Fruit fly (Drosophila melanogaster) whole organism, adult: ENCODE data around the gene tal-1A.

ENCODE experiments used
- CG11617 ChIP-seq: fragments of 200-800 bp; sonication (Bioruptor generic); optimal IDR thresholded peaks from 2 replicates; lab custom pipeline; 2017; ENCODE audit warnings: mild to moderate bottlenecking, missing biosample characterization, missing genetic modification reagents, missing genetic modification characterization
- CG12768 ChIP-seq: fragments of 200-800 bp; sonication (Bioruptor generic); optimal IDR thresholded peaks from 2 replicates; lab custom pipeline; 2017; ENCODE audit warnings: missing biosample characterization, missing genetic modification characterization, mild to moderate bottlenecking, moderate library complexity, missing genetic modification reagents
- CG14711 ChIP-seq: fragments of 200-800 bp; sonication (Bioruptor generic); optimal IDR thresholded peaks from 2 replicates; lab custom pipeline; 2018; ENCODE audit warnings: missing biosample characterization, mild to moderate bottlenecking, missing genetic modification characterization, moderate library complexity
- CG1620 ChIP-seq: fragments of 200-800 bp; sonication (Bioruptor generic); optimal IDR thresholded peaks from 2 replicates; lab custom pipeline; 2016; ENCODE audit warnings: missing biosample characterization, missing genetic modification characterization
- CG33017 ChIP-seq: fragments of 200-800 bp; sonication (Bioruptor generic); optimal IDR thresholded peaks from 2 replicates; lab custom pipeline; 2018; ENCODE audit warnings: missing biosample characterization, mild to moderate bottlenecking, missing genetic modification characterization, moderate library complexity
- CG5204 ChIP-seq: fragments of 200-800 bp; sonication (Bioruptor generic); optimal IDR thresholded peaks from 2 replicates; lab custom pipeline; 2016; ENCODE audit warnings: missing biosample characterization, missing genetic modification characterization
- CG7045 ChIP-seq: fragments of 200-800 bp; sonication (Bioruptor generic); optimal IDR thresholded peaks from 2 replicates; lab custom pipeline; 2017; ENCODE audit warnings: missing biosample characterization, mild to moderate bottlenecking, missing genetic modification characterization
- CG7101 ChIP-seq: fragments of 200-800 bp; sonication (Bioruptor generic); optimal IDR thresholded peaks from 2 replicates; lab custom pipeline; 2018; ENCODE audit warnings: missing biosample characterization, mild to moderate bottlenecking, missing genetic modification characterization, moderate library complexity
- Clk ChIP-seq: fragments of 200-800 bp; sonication (Bioruptor generic); optimal IDR thresholded peaks from 2 replicates; lab custom pipeline; 2017; ENCODE audit warnings: missing biosample characterization, missing genetic modification characterization
- Crg-1 ChIP-seq: fragments of 200-800 bp; sonication (Bioruptor generic); optimal IDR thresholded peaks from 2 replicates; lab custom pipeline; 2016; ENCODE audit warnings: missing biosample characterization, missing genetic modification characterization
- Hr96 ChIP-seq: fragments of 200-800 bp; sonication (Bioruptor generic); optimal IDR thresholded peaks from 2 replicates; lab custom pipeline; 2016; ENCODE audit warnings: missing biosample characterization, missing genetic modification characterization
- Mnt ChIP-seq: fragments of 200-800 bp; sonication (Bioruptor generic); optimal IDR thresholded peaks from 2 replicates; lab custom pipeline; 2016; ENCODE audit warnings: missing biosample characterization, mild to moderate bottlenecking, missing genetic modification characterization
- bab1 ChIP-seq: fragments of 200-800 bp; sonication (Bioruptor generic); optimal IDR thresholded peaks from 3 replicates; lab custom pipeline; 2019; ENCODE audit warnings: missing biosample characterization, mild to moderate bottlenecking, missing genetic modification characterization, moderate library complexity
- cic ChIP-seq: fragments of 200-800 bp; sonication (Bioruptor generic); optimal IDR thresholded peaks from 2 replicates; lab custom pipeline; 2017; ENCODE audit warnings: missing biosample characterization, mild to moderate bottlenecking, missing genetic modification characterization, moderate library complexity
- cnc ChIP-seq, 2 experiments: fragments of >200 bp; optimal IDR thresholded peaks; 2 replicates each; lab custom pipeline; 2017
- kay ChIP-seq: fragments of 200-800 bp; sonication (Bioruptor generic); peaks from one replicate; lab custom pipeline; 2016; ENCODE audit warnings: missing biosample characterization, missing genetic modification characterization, borderline replicate concordance
- ovo ChIP-seq: fragments of 200-800 bp; sonication (Bioruptor generic); optimal IDR thresholded peaks from 2 replicates; lab custom pipeline; 2016; ENCODE audit warnings: missing biosample characterization, missing genetic modification characterization
- pad ChIP-seq: fragments of 200-800 bp; sonication (Bioruptor generic); optimal IDR thresholded peaks from 3 replicates; lab custom pipeline; 2017; ENCODE audit warnings: missing biosample characterization, missing genetic modification characterization, mild to moderate bottlenecking, moderate library complexity, missing genetic modification reagents
- tj ChIP-seq: fragments of 200-800 bp; sonication (Bioruptor generic); optimal IDR thresholded peaks from 3 replicates; lab custom pipeline; 2017; ENCODE audit warnings: missing biosample characterization, mild to moderate bottlenecking, missing genetic modification characterization, moderate library complexity
- toe ChIP-seq: fragments of 200-800 bp; sonication (Bioruptor generic); optimal IDR thresholded peaks from 2 replicates; lab custom pipeline; 2016; ENCODE audit warnings: missing biosample characterization, missing genetic modification characterization

Gene tal-1A

dm6 chr3R:13803892-13804710 is 8.8 kb upstream of the tal-1A start:
- TF ChIP-seq CG7101 (tag; lab: Kevin White, UChicago), result no peak
- peak; percentile 22 for TF ChIP-seq CG12768 (GFP tag; lab: Kevin White, UChicago)
- TF ChIP-seq CG33017, result peak; percentile 4
- peak; percentile 29 for TF ChIP-seq CG7045 (GFP tag; lab: Kevin White, UChicago)
- TF ChIP-seq Mnt (GFP tag; lab: Kevin White, UChicago), result no peak
- no peak for TF ChIP-seq cic

DNA sequence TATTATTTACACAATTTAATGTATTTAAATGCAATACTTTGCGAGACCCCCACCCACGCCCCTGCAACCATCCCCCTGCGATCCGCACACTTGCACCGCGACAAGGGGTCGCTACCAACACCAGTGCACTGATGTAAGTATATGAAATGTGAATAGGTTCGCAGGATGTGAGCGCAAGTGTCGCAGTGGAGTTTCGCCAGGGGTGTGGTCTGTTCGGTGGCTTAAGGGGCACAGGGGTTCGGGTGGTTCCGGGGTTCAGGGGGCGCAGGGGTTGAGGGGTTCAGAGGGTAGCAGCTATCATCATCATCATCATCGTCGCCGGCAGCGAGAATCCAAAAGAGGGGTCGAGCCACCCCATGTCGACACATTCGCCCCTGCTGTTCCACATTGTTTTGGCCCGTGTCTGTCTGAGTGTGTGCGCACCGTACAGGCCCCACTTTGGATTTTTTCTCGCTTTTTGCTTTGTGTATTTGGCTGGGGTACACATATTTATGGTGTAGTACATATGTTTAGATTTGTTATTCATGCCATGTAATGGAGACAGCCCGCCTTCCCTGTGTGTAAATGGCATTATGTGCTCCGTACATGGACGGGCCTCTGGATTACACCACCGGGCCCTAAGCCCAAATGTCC is 7.8 kb upstream of the tal-1A start:
- TF ChIP-seq pad (GFP tag; lab: Kevin White, UChicago) (no peak), CG11617 (GFP tag; lab: Kevin White, UChicago) (no peak), Clk (GFP tag; lab: Kevin White, UChicago) (no peak), kay (GFP tag; lab: Kevin White, UChicago) (no peak), cnc (optimal IDR thresholded peaks at IDR 0.05; lab: Kevin White, UChicago) (no peak), Crg-1 (GFP tag; lab: Kevin White, UChicago) (no peak), cic (no peak), ovo (GFP tag; lab: Kevin White, UChicago) (no peak), tj (GFP tag; lab: Kevin White, UChicago) (no peak), toe (GFP tag; lab: Kevin White, UChicago) (no peak), CG33017 (no peak), CG7101 (tag; lab: Kevin White, UChicago) (no peak), CG5204 (GFP tag; lab: Kevin White, UChicago) (no peak), bab1 (GFP tag; lab: Kevin White, UChicago) (no peak), CG7045 (GFP tag; lab: Kevin White, UChicago) (no peak)

DNA sequence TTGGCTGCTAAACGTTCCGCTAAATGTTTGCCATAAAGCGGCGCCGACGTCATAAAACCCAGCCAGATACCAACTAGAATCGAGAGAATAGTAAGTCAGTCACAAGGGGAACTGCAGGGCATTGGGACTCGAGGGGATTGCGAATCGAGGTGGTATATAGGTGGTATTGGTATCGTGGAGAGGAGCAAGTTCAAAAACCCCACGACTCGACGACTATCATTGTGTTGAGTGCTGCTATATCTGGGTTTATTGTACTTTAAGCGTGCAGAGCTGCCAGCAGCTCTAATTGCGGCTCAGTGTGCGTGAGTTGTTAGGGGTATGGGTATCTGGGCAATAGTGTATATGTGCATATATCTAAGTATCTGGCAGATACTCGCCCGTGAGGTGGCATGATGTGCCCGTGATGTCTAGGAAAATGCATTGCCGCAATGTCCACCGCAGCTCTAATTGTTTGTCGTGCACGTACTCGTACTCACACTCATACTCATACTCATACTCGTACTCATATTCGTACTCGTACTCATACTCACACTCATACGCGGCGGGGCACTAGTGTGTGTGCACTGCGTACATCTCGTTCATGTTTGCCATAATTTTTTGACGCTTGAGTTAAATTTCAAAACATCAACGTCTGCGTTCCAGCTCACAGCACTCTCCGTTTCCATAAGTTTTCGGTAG is 6.7 kb upstream of the tal-1A start:
- TF ChIP-seq cic, result no peak
- no peak for TF ChIP-seq bab1 (GFP tag; lab: Kevin White, UChicago)
- TF ChIP-seq CG33017, result no peak
- no peak for TF ChIP-seq Crg-1 (GFP tag; lab: Kevin White, UChicago)
- TF ChIP-seq CG12768 (GFP tag; lab: Kevin White, UChicago), result no peak
- no peak for TF ChIP-seq kay (GFP tag; lab: Kevin White, UChicago)
- no peak for TF ChIP-seq ovo (GFP tag; lab: Kevin White, UChicago)
- no peak for TF ChIP-seq CG7101 (tag; lab: Kevin White, UChicago)
- no peak for TF ChIP-seq CG5204 (GFP tag; lab: Kevin White, UChicago)
- TF ChIP-seq CG1620, result no peak
- TF ChIP-seq CG14711, result no peak
- TF ChIP-seq CG11617 (GFP tag; lab: Kevin White, UChicago), result no peak
- no peak for TF ChIP-seq cnc (optimal IDR thresholded peaks at IDR 0.05; lab: Kevin White, UChicago)
- TF ChIP-seq Hr96 (GFP tag; lab: Kevin White, UChicago), result no peak
- TF ChIP-seq Clk (GFP tag; lab: Kevin White, UChicago), result no peak

DNA sequence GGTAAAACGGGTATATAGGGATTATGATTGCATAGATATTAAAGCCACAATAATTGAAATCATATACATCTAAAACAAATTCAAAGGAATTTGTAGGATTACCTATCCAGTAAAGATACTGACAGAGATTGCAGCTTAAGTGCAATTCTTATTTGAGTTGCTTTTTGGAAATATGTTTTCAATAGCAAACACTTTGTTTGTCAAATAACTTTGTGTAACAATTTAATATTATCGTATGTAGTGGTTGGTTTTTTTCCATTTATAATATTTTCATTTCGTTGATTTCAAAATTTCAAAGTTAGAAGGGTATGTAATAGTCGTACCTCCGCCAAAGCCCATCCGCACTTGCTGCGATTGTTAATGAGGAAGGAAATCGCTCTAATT is 6.2 kb upstream of the tal-1A start:
- TF ChIP-seq CG11617 (GFP tag; lab: Kevin White, UChicago) (no peak), cic (no peak), CG14711 (no peak), CG33017 (no peak), CG12768 (GFP tag; lab: Kevin White, UChicago) (no peak), pad (GFP tag; lab: Kevin White, UChicago) (no peak), toe (GFP tag; lab: Kevin White, UChicago) (no peak), CG5204 (GFP tag; lab: Kevin White, UChicago) (no peak), kay (GFP tag; lab: Kevin White, UChicago) (no peak), CG7045 (GFP tag; lab: Kevin White, UChicago) (no peak), Clk (GFP tag; lab: Kevin White, UChicago) (no peak), bab1 (GFP tag; lab: Kevin White, UChicago) (no peak), Hr96 (GFP tag; lab: Kevin White, UChicago) (no peak), tj (GFP tag; lab: Kevin White, UChicago) (no peak), Mnt (GFP tag; lab: Kevin White, UChicago) (no peak), Crg-1 (GFP tag; lab: Kevin White, UChicago) (no peak), CG1620 (no peak), cnc (optimal IDR thresholded peaks at IDR 0.05; lab: Kevin White, UChicago) (no peak), CG7101 (tag; lab: Kevin White, UChicago) (no peak), ovo (GFP tag; lab: Kevin White, UChicago) (no peak)

DNA sequence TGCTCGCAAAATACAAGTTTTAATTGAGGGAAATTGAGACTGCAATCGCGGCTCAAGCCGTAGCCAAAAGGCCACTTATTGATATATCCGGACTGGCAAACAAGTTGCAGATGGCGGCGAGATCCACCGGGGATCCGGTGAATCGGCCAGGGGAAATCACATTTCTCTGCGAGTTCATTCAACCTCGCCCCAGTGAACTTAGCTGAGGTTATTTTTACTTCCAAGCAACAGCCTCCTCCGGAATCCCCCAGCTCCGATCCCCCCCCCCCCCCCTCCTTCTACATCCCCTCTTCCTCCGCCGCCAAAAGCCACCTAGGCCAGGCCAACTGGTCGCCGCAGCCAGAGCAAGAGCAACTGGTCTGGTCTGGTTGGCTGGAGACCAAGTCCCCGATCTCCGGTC is 5.6 kb upstream of the tal-1A start:
- TF ChIP-seq CG33017 (no peak), Mnt (GFP tag; lab: Kevin White, UChicago) (no peak), Hr96 (GFP tag; lab: Kevin White, UChicago) (no peak), CG7101 (tag; lab: Kevin White, UChicago) (no peak), Clk (GFP tag; lab: Kevin White, UChicago) (no peak), cnc (optimal IDR thresholded peaks at IDR 0.05; lab: Kevin White, UChicago) (no peak), bab1 (GFP tag; lab: Kevin White, UChicago) (no peak), CG5204 (GFP tag; lab: Kevin White, UChicago) (no peak), kay (GFP tag; lab: Kevin White, UChicago) (no peak), pad (GFP tag; lab: Kevin White, UChicago) (no peak), ovo (GFP tag; lab: Kevin White, UChicago) (no peak), cic (no peak), CG7045 (GFP tag; lab: Kevin White, UChicago) (no peak), toe (GFP tag; lab: Kevin White, UChicago) (no peak), CG12768 (GFP tag; lab: Kevin White, UChicago) (no peak), CG11617 (GFP tag; lab: Kevin White, UChicago) (no peak), Crg-1 (GFP tag; lab: Kevin White, UChicago) (no peak), tj (GFP tag; lab: Kevin White, UChicago) (no peak), CG1620 (no peak)
